Worm (Caenorhabditis elegans) whole organism, L3 larva: ENCODE measurements around the gene try-3.

Source experiments
- R02D3.7 ChIP-seq: fragments of 150-350 bp; optimal IDR thresholded peaks from 2 replicates; lab custom pipeline; 2014; ENCODE audit warnings: missing biosample characterization, missing genetic modification characterization
- ZK546.5 ChIP-seq: sonication (generic microtip); optimal IDR thresholded peaks from 2 replicates; lab custom pipeline; 2017; ENCODE audit warnings: missing biosample characterization, missing genetic modification characterization
- aly-2 ChIP-seq: fragments of 150-350 bp; optimal IDR thresholded peaks from 2 replicates; lab custom pipeline; 2014; ENCODE audit warnings: missing biosample characterization, missing genetic modification characterization
- ama-1 ChIP-seq: fragments of 150-350 bp; optimal IDR thresholded peaks from 2 replicates; lab custom pipeline; 2018
- ceh-28 ChIP-seq: fragments of 150-350 bp; optimal IDR thresholded peaks from 2 replicates; lab custom pipeline; 2014; ENCODE audit warnings: missing biosample characterization, missing genetic modification reagents, missing genetic modification characterization
- ceh-82 ChIP-seq: fragments of 150-350 bp; optimal IDR thresholded peaks from 2 replicates; lab custom pipeline; 2014; ENCODE audit warnings: missing biosample characterization, missing genetic modification characterization
- ceh-9 ChIP-seq: sonication (generic microtip); optimal IDR thresholded peaks from 2 replicates; lab custom pipeline; 2018; ENCODE audit warnings: missing biosample characterization, missing genetic modification characterization
- daf-12 ChIP-seq: fragments of 150-350 bp; optimal IDR thresholded peaks from 2 replicates; lab custom pipeline; 2014; ENCODE audit warnings: missing biosample characterization, missing genetic modification reagents, missing genetic modification characterization
- egl-27 ChIP-seq: sonication (generic microtip); optimal IDR thresholded peaks from 4 replicates; lab custom pipeline; 2017; ENCODE audit warnings: missing biosample characterization, missing genetic modification reagents, missing genetic modification characterization
- egl-5 ChIP-seq: fragments of 150-350 bp; optimal IDR thresholded peaks from 2 replicates; lab custom pipeline; 2017; ENCODE audit warnings: missing biosample characterization, missing genetic modification reagents, missing genetic modification characterization, inconsistent platforms
- elt-1 ChIP-seq: fragments of 150-350 bp; optimal IDR thresholded peaks from 2 replicates; lab custom pipeline; 2014; ENCODE audit warnings: missing biosample characterization, missing genetic modification characterization
- elt-2 ChIP-seq: sonication (generic microtip); optimal IDR thresholded peaks from 2 replicates; lab custom pipeline; 2016; ENCODE audit warnings: missing genetic modification reagents, mild to moderate bottlenecking, missing genetic modification characterization, missing compliant biosample characterization
- elt-3 ChIP-seq, 3 experiments: fragments of 150-350 bp in 1 of 3; sonication (generic microtip) in 2 of 3; optimal IDR thresholded peaks; 2 replicates in 2 of 3; 4 replicates in 1 of 3; lab custom pipeline; 2014 to 2017; ENCODE audit warnings: missing biosample characterization in 3 of 3, missing genetic modification characterization in 3 of 3
- eor-1 ChIP-seq, 2 experiments: fragments of 150-350 bp; optimal IDR thresholded peaks; 2 replicates each; lab custom pipeline; 2014 to 2018; ENCODE audit warnings: missing biosample characterization in 2 of 2, missing genetic modification characterization in 2 of 2
- fkh-10 ChIP-seq: sonication (generic microtip); optimal IDR thresholded peaks from 2 replicates; lab custom pipeline; 2017; ENCODE audit warnings: missing biosample characterization, missing genetic modification reagents, missing genetic modification characterization
- fkh-2 ChIP-seq: fragments of 150-350 bp; optimal IDR thresholded peaks from 2 replicates; lab custom pipeline; 2014; ENCODE audit warnings: missing biosample characterization, missing genetic modification reagents, missing genetic modification characterization
- fos-1 ChIP-seq: fragments of 150-350 bp; optimal IDR thresholded peaks from 2 replicates; lab custom pipeline; 2014; ENCODE audit warnings: missing biosample characterization, missing genetic modification characterization
- hmg-11 ChIP-seq: sonication (generic microtip); optimal IDR thresholded peaks from 2 replicates; lab custom pipeline; 2016; ENCODE audit warnings: missing genetic modification characterization, missing compliant biosample characterization
- jun-1 ChIP-seq: fragments of 150-350 bp; optimal IDR thresholded peaks from 2 replicates; lab custom pipeline; 2014; ENCODE audit warnings: missing biosample characterization, missing genetic modification reagents, missing genetic modification characterization
- lin-15B ChIP-seq: fragments of 150-350 bp; optimal IDR thresholded peaks from 2 replicates; lab custom pipeline; 2014; ENCODE audit warnings: missing biosample characterization, missing genetic modification characterization
- lin-39 ChIP-seq: fragments of 150-350 bp; optimal IDR thresholded peaks from 2 replicates; lab custom pipeline; 2018; ENCODE audit warnings: missing biosample characterization, missing genetic modification reagents, missing genetic modification characterization
- lsy-12 ChIP-seq: sonication (generic microtip); optimal IDR thresholded peaks from 2 replicates; lab custom pipeline; 2016; ENCODE audit warnings: mild to moderate bottlenecking, missing genetic modification characterization, missing compliant biosample characterization
- mdl-1 ChIP-seq: fragments of 150-350 bp; optimal IDR thresholded peaks from 2 replicates; lab custom pipeline; 2014; ENCODE audit warnings: missing biosample characterization, missing genetic modification characterization
- nfya-1 ChIP-seq: sonication (generic microtip); optimal IDR thresholded peaks from 2 replicates; lab custom pipeline; 2017; ENCODE audit warnings: missing genetic modification characterization, mild to moderate bottlenecking, missing compliant biosample characterization, antibody characterized with exemption, moderate library complexity; ENCODE audit not compliant: insufficient read depth
- nhr-23 ChIP-seq: fragments of 150-350 bp; optimal IDR thresholded peaks from 2 replicates; lab custom pipeline; 2014; ENCODE audit warnings: missing biosample characterization, missing genetic modification reagents, missing genetic modification characterization
- nhr-237 ChIP-seq: fragments of 150-350 bp; optimal IDR thresholded peaks from 2 replicates; lab custom pipeline; 2014; ENCODE audit warnings: missing biosample characterization, missing genetic modification characterization
- nhr-25 ChIP-seq: sonication (generic microtip); optimal IDR thresholded peaks from 2 replicates; lab custom pipeline; 2017; ENCODE audit warnings: missing biosample characterization, missing genetic modification characterization
- nhr-28 ChIP-seq: fragments of 150-350 bp; optimal IDR thresholded peaks from 2 replicates; lab custom pipeline; 2014; ENCODE audit warnings: missing biosample characterization, missing genetic modification characterization
- nhr-43 ChIP-seq: sonication (generic microtip); optimal IDR thresholded peaks from 2 replicates; lab custom pipeline; 2016; ENCODE audit warnings: mild to moderate bottlenecking, missing genetic modification characterization, missing compliant biosample characterization; ENCODE audit not compliant: poor library complexity, severe bottlenecking
- pha-4 ChIP-seq: fragments of 150-350 bp; optimal IDR thresholded peaks from 2 replicates; lab custom pipeline; 2014; ENCODE audit warnings: missing biosample characterization, missing genetic modification reagents, missing genetic modification characterization
- pqm-1 ChIP-seq: fragments of 150-350 bp; optimal IDR thresholded peaks from 2 replicates; lab custom pipeline; 2017; ENCODE audit warnings: missing biosample characterization, missing genetic modification characterization, inconsistent platforms
- sea-2 ChIP-seq: fragments of 150-350 bp; sonication (generic microtip); optimal IDR thresholded peaks from 4 replicates; lab custom pipeline; 2014; ENCODE audit warnings: missing biosample characterization, missing genetic modification reagents, missing genetic modification characterization
- skn-1 ChIP-seq: fragments of 150-350 bp; optimal IDR thresholded peaks from 2 replicates; lab custom pipeline; 2014; ENCODE audit warnings: missing biosample characterization, missing genetic modification characterization
- snpc-4 ChIP-seq: fragments of 150-350 bp; optimal IDR thresholded peaks from 2 replicates; lab custom pipeline; 2014; ENCODE audit warnings: missing biosample characterization, missing genetic modification characterization
- tbx-2 ChIP-seq: sonication (generic microtip); optimal IDR thresholded peaks from 2 replicates; lab custom pipeline; 2016; ENCODE audit warnings: mild to moderate bottlenecking, missing genetic modification characterization, missing compliant biosample characterization
- unc-39 ChIP-seq: sonication (generic microtip); optimal IDR thresholded peaks from 4 replicates; lab custom pipeline; 2017; ENCODE audit warnings: missing biosample characterization, missing genetic modification characterization
- unc-62 ChIP-seq: fragments of 150-350 bp; sonication (generic microtip); optimal IDR thresholded peaks from 4 replicates; lab custom pipeline; 2014; ENCODE audit warnings: missing biosample characterization, missing genetic modification reagents, missing genetic modification characterization
- zag-1 ChIP-seq: fragments of 150-350 bp; optimal IDR thresholded peaks from 2 replicates; lab custom pipeline; 2014; ENCODE audit warnings: missing biosample characterization, missing genetic modification characterization

try-3 gene

ce11 chrIV:6548609-6549008 is 8.3 kb upstream of the try-3 start, which contains the start of gene fan-1:
Gene fan-1, plus strand, starts transcription at chrIV:6548686.
- TF ChIP-seq nhr-23 (tag; lab: Kevin White, UChicago) (peak; percentile 71), fos-1 (tag; lab: Kevin White, UChicago) (no peak), snpc-4 (peak; percentile 55), lin-39 (tag; lab: Kevin White, UChicago) (peak; percentile 32), ceh-9 (tag; lab: Kevin White, UChicago) (no peak), R02D3.7 (peak; percentile 49), nfya-1 (tag; lab: Kevin White, UChicago) (peak; percentile 84), nhr-43 (tag; lab: Kevin White, UChicago) (peak; percentile 17), hmg-11 (tag; lab: Kevin White, UChicago) (peak; percentile 15), fkh-2 (tag; lab: Kevin White, UChicago) (no peak), eor-1 (tag; optimal IDR thresholded peaks at IDR 0.05; lab: Kevin White, UChicago) (no peak), daf-12 (tag; lab: Kevin White, UChicago) (no peak), ceh-28 (tag; lab: Kevin White, UChicago) (peak; percentile 18), lin-15B (tag; lab: Kevin White, UChicago) (peak; percentile 63), sea-2 (GFP tag; lab: Kevin White, UChicago) (no peak), skn-1 (tag; lab: Kevin White, UChicago) (peak; percentile 58), pha-4 (tag; lab: Kevin White, UChicago) (peak; percentile 85), elt-2 (tag; lab: Kevin White, UChicago) (no peak), nhr-25 (tag; lab: Kevin White, UChicago) (peak; percentile 12), elt-3 (tag; optimal IDR thresholded peaks at IDR 0.05; lab: Kevin White, UChicago) (no peak), nhr-237 (tag; lab: Kevin White, UChicago) (no peak), unc-62 (no peak), elt-1 (no peak)

DNA sequence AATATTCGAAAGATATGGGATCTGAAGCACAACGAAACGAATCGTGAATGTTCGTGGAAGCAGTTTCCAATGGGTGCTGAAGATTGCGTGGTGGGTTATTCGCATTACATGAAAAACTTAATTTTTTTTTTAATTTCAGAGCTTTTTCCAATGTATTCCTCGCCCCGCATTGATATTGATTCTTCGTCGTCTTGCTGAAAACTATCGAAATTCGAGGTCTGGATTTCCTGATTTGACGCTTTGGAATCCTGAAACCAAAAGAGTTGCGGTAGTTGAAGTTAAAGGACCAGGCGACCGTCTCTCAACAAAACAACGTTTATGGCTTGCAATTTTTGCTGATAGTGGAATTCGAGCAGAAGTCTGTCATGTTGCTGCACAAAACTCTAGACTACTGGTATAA is 4.9 kb upstream of the try-3 start:
- no peak for TF ChIP-seq daf-12 (tag; lab: Kevin White, UChicago)
- TF ChIP-seq ama-1 (lab: Kevin White, UChicago), result no peak
- no peak for TF ChIP-seq pha-4 (tag; lab: Kevin White, UChicago)
- no peak for TF ChIP-seq nhr-28 (tag; lab: Kevin White, UChicago)
- TF ChIP-seq elt-3 (tag; optimal IDR thresholded peaks at IDR 0.05; lab: Kevin White, UChicago), result no peak
- no peak for TF ChIP-seq fkh-2 (tag; lab: Kevin White, UChicago)
- no peak for TF ChIP-seq R02D3.7
- no peak for TF ChIP-seq ZK546.5 (tag; lab: Kevin White, UChicago)
- no peak for TF ChIP-seq nhr-23 (tag; lab: Kevin White, UChicago)
- TF ChIP-seq tbx-2, result no peak
- no peak for TF ChIP-seq nhr-25 (tag; lab: Kevin White, UChicago)
- TF ChIP-seq zag-1 (tag; lab: Kevin White, UChicago), result no peak
- TF ChIP-seq nhr-43 (tag; lab: Kevin White, UChicago), result peak; percentile 27
- TF ChIP-seq egl-5 (tag; lab: Kevin White, UChicago), result no peak
- peak; percentile 23 for TF ChIP-seq elt-2 (tag; lab: Kevin White, UChicago)
- no peak for TF ChIP-seq egl-27 (tag; lab: Kevin White, UChicago)

DNA sequence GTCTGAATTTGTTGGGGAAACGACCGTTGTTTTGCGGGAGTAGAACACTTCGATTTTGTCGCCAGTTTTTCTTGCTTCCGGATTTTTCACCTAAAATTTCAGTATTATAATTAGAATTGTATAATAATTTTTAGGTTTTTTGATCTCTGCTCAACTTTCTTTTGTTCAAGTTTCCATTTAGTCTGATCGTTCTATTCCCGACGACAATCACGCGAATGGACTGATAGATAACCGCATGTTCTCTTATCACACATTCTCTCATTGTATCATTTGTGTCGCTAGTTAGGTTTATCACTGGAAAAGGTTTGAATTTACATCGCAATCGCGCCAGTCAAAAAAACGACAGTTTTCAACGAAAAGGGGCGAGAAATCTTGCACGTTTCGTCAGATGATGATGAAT is 2.1 kb upstream of the try-3 start:
- no peak for TF ChIP-seq unc-39 (tag; lab: Kevin White, UChicago)
- peak in 2 of 3 experiments; percentile 68 to 91 for TF ChIP-seq elt-3 (tag; optimal IDR thresholded peaks at IDR 0.05; lab: Kevin White, UChicago)
- TF ChIP-seq unc-62, result no peak
- no peak for TF ChIP-seq mdl-1
- TF ChIP-seq pha-4 (tag; lab: Kevin White, UChicago), result peak; percentile 33
- no peak for TF ChIP-seq aly-2 (tag; lab: Kevin White, UChicago)
- no peak for TF ChIP-seq tbx-2
- TF ChIP-seq ceh-82, result no peak
- no peak for TF ChIP-seq lsy-12
- no peak for TF ChIP-seq nhr-237 (tag; lab: Kevin White, UChicago)
- no peak for TF ChIP-seq fkh-2 (tag; lab: Kevin White, UChicago)
- TF ChIP-seq jun-1 (tag; lab: Kevin White, UChicago), result peak; percentile 29
- TF ChIP-seq ceh-9 (tag; lab: Kevin White, UChicago), result no peak
- TF ChIP-seq elt-2 (tag; lab: Kevin White, UChicago), result peak; percentile 95
- no peak for TF ChIP-seq fkh-10 (GFP tag; lab: Kevin White, UChicago)
- peak; percentile 88 for TF ChIP-seq pqm-1
- TF ChIP-seq ZK546.5 (tag; lab: Kevin White, UChicago), result no peak
